Worm (Caenorhabditis elegans): ENCODE data around the gene F42A10.7.

DNA sequence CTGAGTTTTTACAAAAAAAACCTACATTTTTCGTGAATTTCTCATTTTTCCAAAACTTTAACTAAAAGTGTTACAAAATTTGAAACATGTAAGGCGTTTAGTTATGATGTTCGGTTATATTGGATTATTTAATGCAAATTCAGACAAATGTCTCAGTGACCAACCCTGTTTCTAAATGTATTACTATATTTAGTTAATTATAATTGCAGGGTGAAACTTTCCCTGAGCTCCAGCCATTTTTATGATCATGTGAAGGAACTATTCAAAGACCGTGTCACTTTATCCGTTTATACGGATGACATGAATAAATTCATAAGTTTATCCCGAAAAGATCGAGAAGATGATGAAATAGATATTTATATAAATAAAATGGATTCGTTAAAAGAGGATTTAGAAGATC is 12.3 kb upstream of the F42A10.7 start, which contains the start of gene C23G10.5:
- TF ChIP-seq B0261.1 (tag; optimal IDR thresholded peaks at IDR 0.05) (no peak), unc-62 (GFP tag; optimal IDR thresholded peaks at IDR 0.05) (no peak)

Data from whole organism, young adult.